Fruit fly (Drosophila melanogaster) whole organism, embryonic: ENCODE results near the gene NFAT.
A peak's percentile ranks its signal among the peaks of the same experiment; 100 is the strongest.

ENCODE experiments used
- Atf-2 ChIP-seq: fragments of 200-800 bp; sonication (Bioruptor generic); optimal IDR thresholded peaks from 2 replicates; lab custom pipeline; 2016; ENCODE audit warnings: missing biosample characterization, missing genetic modification characterization
- CG10147 ChIP-seq: fragments of 200-800 bp; sonication (Bioruptor generic); optimal IDR thresholded peaks from 2 replicates; lab custom pipeline; 2019; ENCODE audit warnings: missing biosample characterization, mild to moderate bottlenecking, missing genetic modification characterization, moderate library complexity
- CG10431 ChIP-seq: fragments of 200-800 bp; sonication (Bioruptor generic); optimal IDR thresholded peaks from 3 replicates; lab custom pipeline; 2018; ENCODE audit warnings: missing biosample characterization, mild to moderate bottlenecking, missing genetic modification characterization
- CG10565 ChIP-seq: fragments of 200-800 bp; sonication (Bioruptor generic); optimal IDR thresholded peaks from 3 replicates; lab custom pipeline; 2016; ENCODE audit warnings: missing biosample characterization, mild to moderate bottlenecking, missing genetic modification characterization
- CG11085 ChIP-seq: fragments of 200-800 bp; sonication (Bioruptor generic); IDR thresholded peaks from 2 replicates; pipeline ENCODE4 v1.3.6; 2022; ENCODE audit warnings: missing biosample characterization, missing genetic modification characterization
- CG11456 ChIP-seq: fragments of 200-800 bp; sonication (Bioruptor generic); IDR thresholded peaks from 3 replicates; pipeline ENCODE4 v1.3.6; 2022; ENCODE audit warnings: missing biosample characterization, missing genetic modification characterization
- CG11560 ChIP-seq: fragments of 200-800 bp; sonication (Bioruptor generic); IDR thresholded peaks from 3 replicates; pipeline ENCODE4 v1.3.6; 2022; ENCODE audit warnings: missing biosample characterization, missing genetic modification characterization
- CG13624 ChIP-seq: fragments of 200-800 bp; sonication (Bioruptor generic); optimal IDR thresholded peaks from 2 replicates; lab custom pipeline; 2016; ENCODE audit warnings: missing biosample characterization, missing genetic modification characterization
- CG14965 ChIP-seq: fragments of 200-800 bp; sonication (Bioruptor generic); optimal IDR thresholded peaks from 2 replicates; lab custom pipeline; 2016; ENCODE audit warnings: missing biosample characterization, missing genetic modification characterization, borderline replicate concordance
- CG15073 ChIP-seq: fragments of 200-800 bp; sonication (Bioruptor generic); optimal IDR thresholded peaks from 2 replicates; lab custom pipeline; 2016; ENCODE audit warnings: missing biosample characterization, missing genetic modification characterization
- CG15269 ChIP-seq: fragments of 200-800 bp; sonication (Bioruptor generic); optimal IDR thresholded peaks from 2 replicates; lab custom pipeline; 2018; ENCODE audit warnings: missing biosample characterization, mild to moderate bottlenecking, missing genetic modification characterization, moderate library complexity
- CG16813 ChIP-seq: fragments of 200-800 bp; sonication (Bioruptor generic); IDR thresholded peaks from 3 replicates; pipeline ENCODE4 v1.3.6; 2022; ENCODE audit warnings: missing biosample characterization, missing genetic modification characterization; ENCODE audit not compliant: partially characterized antibody
- CG17328 ChIP-seq: fragments of 200-800 bp; sonication (Bioruptor generic); IDR thresholded peaks from 2 replicates; pipeline ENCODE4 v1.3.6; 2022; ENCODE audit warnings: missing biosample characterization, missing genetic modification characterization
- CG2116 ChIP-seq: fragments of 200-800 bp; sonication (Bioruptor generic); optimal IDR thresholded peaks from 3 replicates; lab custom pipeline; 2018; ENCODE audit warnings: missing biosample characterization, mild to moderate bottlenecking, missing genetic modification characterization
- CG2199 ChIP-seq: fragments of 200-800 bp; sonication (Bioruptor generic); IDR thresholded peaks from 3 replicates; pipeline ENCODE4 v1.3.6; 2022; ENCODE audit warnings: missing biosample characterization, missing genetic modification characterization
- CG34376 ChIP-seq: fragments of 200-800 bp; sonication (Bioruptor generic); optimal IDR thresholded peaks from 2 replicates; lab custom pipeline; 2018; ENCODE audit warnings: missing biosample characterization, mild to moderate bottlenecking, missing genetic modification characterization
- CG9876 ChIP-seq: fragments of 200-800 bp; sonication (Bioruptor generic); optimal IDR thresholded peaks from 2 replicates; lab custom pipeline; 2016; ENCODE audit warnings: missing biosample characterization, missing genetic modification characterization
- Dfd ChIP-seq, 2 experiments: fragments of >200 bp; optimal IDR thresholded peaks; 2 replicates each; lab custom pipeline; 2017; ENCODE audit warnings: missing biosample characterization in 2 of 2, missing genetic modification characterization in 2 of 2
- Dll ChIP-seq: fragments of 200-800 bp; sonication (Bioruptor generic); IDR thresholded peaks from 4 replicates; pipeline ENCODE4 v1.3.6; 2022; ENCODE audit warnings: missing biosample characterization, missing genetic modification characterization; ENCODE audit not compliant: partially characterized antibody
- Fer2 ChIP-seq: fragments of 200-800 bp; sonication (Bioruptor generic); optimal IDR thresholded peaks from 2 replicates; lab custom pipeline; 2018; ENCODE audit warnings: missing biosample characterization, mild to moderate bottlenecking, missing genetic modification characterization, moderate library complexity
- Gug ChIP-seq: fragments of 200-800 bp; sonication (Bioruptor generic); IDR thresholded peaks from 4 replicates; pipeline ENCODE4 v1.3.6; 2022; ENCODE audit warnings: missing biosample characterization, missing genetic modification characterization
- HLH4C ChIP-seq: fragments of 200-800 bp; sonication (Bioruptor generic); IDR thresholded peaks from 3 replicates; pipeline ENCODE4 v1.3.6; 2022; ENCODE audit warnings: missing biosample characterization, missing genetic modification characterization; ENCODE audit not compliant: partially characterized antibody
- Hand ChIP-seq: fragments of 200-800 bp; sonication (Bioruptor generic); optimal IDR thresholded peaks from 2 replicates; lab custom pipeline; 2017; ENCODE audit warnings: mild to moderate bottlenecking, missing biosample characterization, missing genetic modification reagents, missing genetic modification characterization
- Hey ChIP-seq: fragments of 200-800 bp; sonication (Bioruptor generic); optimal IDR thresholded peaks from 3 replicates; lab custom pipeline; 2018; ENCODE audit warnings: missing biosample characterization, mild to moderate bottlenecking, missing genetic modification characterization
- Hr51 ChIP-seq, 2 experiments: fragments of 200-800 bp; sonication (Bioruptor generic); optimal IDR thresholded peaks; 2 replicates in 1 of 2; 3 replicates in 1 of 2; lab custom pipeline; 2016 to 2018; ENCODE audit warnings: missing biosample characterization in 2 of 2, missing genetic modification characterization in 2 of 2, mild to moderate bottlenecking in 1 of 2, moderate library complexity in 1 of 2
- Six4 ChIP-seq: fragments of 200-800 bp; sonication (Bioruptor generic); optimal IDR thresholded peaks from 2 replicates; lab custom pipeline; 2016; ENCODE audit warnings: missing biosample characterization, missing genetic modification characterization
- Stat92E ChIP-seq, 3 experiments: fragments of >200 bp in 2 of 3; fragments of 200-800 bp in 1 of 3; sonication (Bioruptor generic) in 1 of 3; optimal IDR thresholded peaks; 2 replicates each; lab custom pipeline; 2017 to 2019; ENCODE audit warnings: missing biosample characterization in 3 of 3, missing genetic modification characterization in 3 of 3, mild to moderate bottlenecking in 1 of 3, moderate library complexity in 1 of 3
- Tbp ChIP-seq: fragments of >200 bp; optimal IDR thresholded peaks from 2 replicates; lab custom pipeline; 2018; ENCODE audit warnings: missing biosample characterization, missing genetic modification characterization
- Trl ChIP-seq, 3 experiments: fragments of >200 bp in 2 of 3; fragments of 200-800 bp in 1 of 3; sonication (Bioruptor generic) in 1 of 3; optimal IDR thresholded peaks; 2 replicates in 1 of 3; 3 replicates in 2 of 3; lab custom pipeline; 2016 to 2017; ENCODE audit warnings: missing biosample characterization in 1 of 3, missing genetic modification characterization in 1 of 3
- chm ChIP-seq: fragments of 200-800 bp; sonication (Bioruptor generic); IDR thresholded peaks from 2 replicates; pipeline ENCODE4 v1.3.6; 2022; ENCODE audit warnings: missing biosample characterization, missing genetic modification characterization
- dysf ChIP-seq: fragments of 200-800 bp; sonication (Bioruptor generic); IDR thresholded peaks from 3 replicates; pipeline ENCODE4 v1.3.6; 2022; ENCODE audit warnings: missing biosample characterization, missing genetic modification characterization
- emc ChIP-seq: fragments of 200-800 bp; sonication (Bioruptor generic); optimal IDR thresholded peaks from 2 replicates; lab custom pipeline; 2016; ENCODE audit warnings: missing biosample characterization, missing genetic modification characterization
- ken ChIP-seq: fragments of 200-800 bp; sonication (Bioruptor generic); IDR thresholded peaks from 3 replicates; pipeline ENCODE4 v1.3.6; 2022; ENCODE audit warnings: missing biosample characterization, missing genetic modification characterization
- knrl ChIP-seq: fragments of 200-800 bp; sonication (Bioruptor generic); IDR thresholded peaks from 3 replicates; pipeline ENCODE4 v1.3.6; 2022; ENCODE audit warnings: missing biosample characterization, missing genetic modification characterization; ENCODE audit not compliant: partially characterized antibody
- lbe ChIP-seq: fragments of 200-800 bp; sonication (Bioruptor generic); optimal IDR thresholded peaks from 2 replicates; lab custom pipeline; 2016; ENCODE audit warnings: missing biosample characterization, mild to moderate bottlenecking, missing genetic modification characterization
- lilli ChIP-seq: fragments of 200-800 bp; sonication (Bioruptor generic); optimal IDR thresholded peaks from 3 replicates; lab custom pipeline; 2016; ENCODE audit warnings: missing biosample characterization, missing genetic modification characterization
- nerfin-1 ChIP-seq: fragments of 200-800 bp; sonication (Bioruptor generic); optimal IDR thresholded peaks from 3 replicates; lab custom pipeline; 2019; ENCODE audit warnings: missing biosample characterization, mild to moderate bottlenecking, missing genetic modification characterization, moderate library complexity
- org-1 ChIP-seq: fragments of 200-800 bp; sonication (Bioruptor generic); optimal IDR thresholded peaks from 2 replicates; lab custom pipeline; 2017; ENCODE audit warnings: missing biosample characterization, missing genetic modification characterization
- phol ChIP-seq: fragments of 200-800 bp; sonication (Bioruptor generic); optimal IDR thresholded peaks from 3 replicates; lab custom pipeline; 2018; ENCODE audit warnings: missing biosample characterization, mild to moderate bottlenecking, missing genetic modification characterization, moderate library complexity
- pnt ChIP-seq: fragments of 200-800 bp; sonication (Bioruptor generic); optimal IDR thresholded peaks from 3 replicates; lab custom pipeline; 2016; ENCODE audit warnings: missing biosample characterization, missing genetic modification characterization
- pros ChIP-seq: fragments of 200-800 bp; sonication (Bioruptor generic); optimal IDR thresholded peaks from 3 replicates; lab custom pipeline; 2019; ENCODE audit warnings: missing biosample characterization, mild to moderate bottlenecking, missing genetic modification characterization, moderate library complexity
- sens ChIP-seq: fragments of 200-800 bp; sonication (Bioruptor generic); peaks from one replicate; lab custom pipeline; 2016; ENCODE audit warnings: missing biosample characterization, missing genetic modification characterization
- sima ChIP-seq: fragments of 200-800 bp; sonication (Bioruptor generic); optimal IDR thresholded peaks from 2 replicates; lab custom pipeline; 2016; ENCODE audit warnings: missing biosample characterization, missing genetic modification characterization
- sisA ChIP-seq: fragments of 200-800 bp; sonication (Bioruptor generic); IDR thresholded peaks from 2 replicates; pipeline ENCODE4 v1.3.6; 2022; ENCODE audit warnings: missing biosample characterization, missing genetic modification characterization
- slp2 ChIP-seq: fragments of 200-800 bp; sonication (Bioruptor generic); optimal IDR thresholded peaks from 2 replicates; lab custom pipeline; 2016; ENCODE audit warnings: missing biosample characterization, missing genetic modification characterization
- tx ChIP-seq: fragments of 200-800 bp; sonication (Bioruptor generic); optimal IDR thresholded peaks from 2 replicates; lab custom pipeline; 2016; ENCODE audit warnings: missing biosample characterization, missing genetic modification characterization
- unc-4 ChIP-seq: fragments of 200-800 bp; sonication (Bioruptor generic); IDR thresholded peaks from 2 replicates; pipeline ENCODE4 v1.3.6; 2022; ENCODE audit warnings: missing biosample characterization, missing genetic modification characterization; ENCODE audit not compliant: partially characterized antibody
- zen2 ChIP-seq: fragments of 200-800 bp; sonication (Bioruptor generic); IDR thresholded peaks from 3 replicates; pipeline ENCODE4 v1.3.6; 2022; ENCODE audit warnings: missing biosample characterization, missing genetic modification characterization; ENCODE audit not compliant: partially characterized antibody

Gene NFAT

dm6 chrX:13634254-13634999, 9.9 kb downstream of the NFAT start (continued):
- TF ChIP-seq CG11560 (tag; lab: Robert Waterston, UW) = no peak
- TF ChIP-seq Hr51 (GFP tag; optimal IDR thresholded peaks at IDR 0.05; lab: Kevin White, UChicago) = peak; percentile 14 to 20
- TF ChIP-seq Six4 = no peak
- peak; percentile 81 for TF ChIP-seq sens (GFP tag; lab: Kevin White, UChicago)
- no peak for TF ChIP-seq CG16813 (GFP tag; lab: Robert Waterston, UW)
- peak; percentile 90 for TF ChIP-seq CG34376 (GFP tag; lab: Kevin White, UChicago)
- no peak for TF ChIP-seq Atf-2 (GFP tag; lab: Kevin White, UChicago)
- no peak for TF ChIP-seq Dfd (GFP tag; optimal IDR thresholded peaks at IDR 0.05; lab: Kevin White, UChicago)
- peak; percentile 14 for TF ChIP-seq CG9876 (GFP tag; lab: Kevin White, UChicago)
- peak in 1 of 2 experiments; percentile 4 for TF ChIP-seq Trl (optimal IDR thresholded peaks at IDR 0.05; lab: Kevin White, UChicago)
- TF ChIP-seq Trl (GFP tag; optimal IDR thresholded peaks at IDR 0.05; lab: Kevin White, UChicago) = peak; percentile 37
- TF ChIP-seq sima (GFP tag; lab: Kevin White, UChicago) = no peak
- 0 out of 2 replicates have a peak, but pooled peaks have one; percentile 31 for TF ChIP-seq CG11085
- TF ChIP-seq chm (GFP tag; lab: Robert Waterston, UW) = no peak
- peak; percentile 42 for TF ChIP-seq org-1 (GFP tag; lab: Kevin White, UChicago)
- no peak for TF ChIP-seq ken
- peak; percentile 56; the same call in 2 of the 3 replicates for TF ChIP-seq dysf (GFP tag; lab: Robert Waterston, UW)
- no peak for TF ChIP-seq zen2 (GFP tag; lab: Robert Waterston, UW)
- peak; percentile 30 for TF ChIP-seq tx
- TF ChIP-seq CG10565 = no peak
- peak; percentile 59 for TF ChIP-seq Hey
- TF ChIP-seq CG15269 = peak; percentile 34
- 0 out of 3 replicates have a peak, but pooled peaks have one; percentile 34 for TF ChIP-seq CG11456
- peak; percentile 7 for TF ChIP-seq lbe (GFP tag; lab: Kevin White, UChicago)
- no peak for TF ChIP-seq CG2199
- TF ChIP-seq Fer2 (tag; lab: Kevin White, UChicago) = peak; percentile 49
- no peak for TF ChIP-seq Stat92E (GFP tag; optimal IDR thresholded peaks at IDR 0.05; lab: Kevin White, UChicago)
- TF ChIP-seq pros (GFP tag; lab: Kevin White, UChicago) = no peak
- no peak for TF ChIP-seq Dll (GFP tag; lab: Robert Waterston, UW)
- TF ChIP-seq CG2116 (GFP tag; lab: Kevin White, UChicago) = no peak
- no peak for TF ChIP-seq knrl (GFP tag; lab: Robert Waterston, UW)
- no peak for TF ChIP-seq emc (GFP tag; lab: Kevin White, UChicago)
- TF ChIP-seq Gug (GFP tag; lab: Robert Waterston, UW) = peak; percentile 31; the same call in 2 of the 4 replicates
- TF ChIP-seq CG15073 (GFP tag; lab: Kevin White, UChicago) = no peak
- TF ChIP-seq CG14965 (GFP tag; lab: Kevin White, UChicago) = no peak
- no peak for TF ChIP-seq phol (tag; lab: Kevin White, UChicago)
- TF ChIP-seq pnt (GFP tag; lab: Kevin White, UChicago) = no peak
- TF ChIP-seq CG13624 (GFP tag; lab: Kevin White, UChicago) = peak; percentile 51
- TF ChIP-seq unc-4 = no peak
- no peak for TF ChIP-seq Tbp (GFP tag; lab: Kevin White, UChicago)
- peak; percentile 61 for TF ChIP-seq CG10147 (GFP tag; lab: Kevin White, UChicago)
- TF ChIP-seq Hand (GFP tag; lab: Kevin White, UChicago) = peak; percentile 47
- TF ChIP-seq slp2 (GFP tag; lab: Kevin White, UChicago) = no peak
- TF ChIP-seq lilli (GFP tag; lab: Kevin White, UChicago) = peak; percentile 69
- peak; percentile 4 for TF ChIP-seq nerfin-1 (tag; lab: Kevin White, UChicago)
- TF ChIP-seq HLH4C = no peak
- TF ChIP-seq CG10431 (GFP tag; lab: Kevin White, UChicago) = no peak
- no peak for TF ChIP-seq CG17328 (GFP tag; lab: Robert Waterston, UW)
- no peak for TF ChIP-seq sisA
